Worm (Caenorhabditis elegans) whole organism, L3 larva: ENCODE data around the gene Y27F2A.6.

ENCODE experiments used
- aly-2 ChIP-seq: fragments of 150-350 bp; optimal IDR thresholded peaks from 2 replicates; lab custom pipeline; 2014; ENCODE audit warnings: missing biosample characterization, missing genetic modification characterization
- ceh-16 ChIP-seq: sonication (generic microtip); optimal IDR thresholded peaks from 2 replicates; lab custom pipeline; 2017; ENCODE audit warnings: missing biosample characterization, missing genetic modification characterization
- ceh-82 ChIP-seq: fragments of 150-350 bp; optimal IDR thresholded peaks from 2 replicates; lab custom pipeline; 2014; ENCODE audit warnings: missing biosample characterization, missing genetic modification characterization
- elt-3 ChIP-seq, 3 experiments: fragments of 150-350 bp in 1 of 3; sonication (generic microtip) in 2 of 3; optimal IDR thresholded peaks; 2 replicates in 2 of 3; 4 replicates in 1 of 3; lab custom pipeline; 2014 to 2017; ENCODE audit warnings: missing biosample characterization in 3 of 3, missing genetic modification characterization in 3 of 3
- fkh-2 ChIP-seq: fragments of 150-350 bp; optimal IDR thresholded peaks from 2 replicates; lab custom pipeline; 2014; ENCODE audit warnings: missing biosample characterization, missing genetic modification reagents, missing genetic modification characterization
- fos-1 ChIP-seq: fragments of 150-350 bp; optimal IDR thresholded peaks from 2 replicates; lab custom pipeline; 2014; ENCODE audit warnings: missing biosample characterization, missing genetic modification characterization
- mdl-1 ChIP-seq: fragments of 150-350 bp; optimal IDR thresholded peaks from 2 replicates; lab custom pipeline; 2014; ENCODE audit warnings: missing biosample characterization, missing genetic modification characterization
- nhr-25 ChIP-seq: sonication (generic microtip); optimal IDR thresholded peaks from 2 replicates; lab custom pipeline; 2017; ENCODE audit warnings: missing biosample characterization, missing genetic modification characterization
- nhr-28 ChIP-seq: fragments of 150-350 bp; optimal IDR thresholded peaks from 2 replicates; lab custom pipeline; 2014; ENCODE audit warnings: missing biosample characterization, missing genetic modification characterization
- sea-2 ChIP-seq: fragments of 150-350 bp; sonication (generic microtip); optimal IDR thresholded peaks from 4 replicates; lab custom pipeline; 2014; ENCODE audit warnings: missing biosample characterization, missing genetic modification reagents, missing genetic modification characterization
- snpc-4 ChIP-seq: fragments of 150-350 bp; optimal IDR thresholded peaks from 2 replicates; lab custom pipeline; 2014; ENCODE audit warnings: missing biosample characterization, missing genetic modification characterization
- unc-39 ChIP-seq: sonication (generic microtip); optimal IDR thresholded peaks from 4 replicates; lab custom pipeline; 2017; ENCODE audit warnings: missing biosample characterization, missing genetic modification characterization
- unc-62 ChIP-seq: fragments of 150-350 bp; sonication (generic microtip); optimal IDR thresholded peaks from 4 replicates; lab custom pipeline; 2014; ENCODE audit warnings: missing biosample characterization, missing genetic modification reagents, missing genetic modification characterization
- ztf-4 ChIP-seq: fragments of 150-350 bp; optimal IDR thresholded peaks from 2 replicates; lab custom pipeline; 2014; ENCODE audit warnings: missing biosample characterization, missing genetic modification characterization

ce11 chrII:3213898-3214297, 30.7 kb upstream of the Y27F2A.6 start, which contains the start of gene ZC239.4:
- no peak for TF ChIP-seq ceh-16 (tag; lab: Kevin White, UChicago)
- TF ChIP-seq aly-2 = no peak
- TF ChIP-seq nhr-25 (tag; lab: Kevin White, UChicago) = no peak
- TF ChIP-seq ceh-82 (tag; lab: Kevin White, UChicago) = no peak
- no peak for TF ChIP-seq ztf-4 (tag; lab: Kevin White, UChicago)
- TF ChIP-seq nhr-28 (tag; lab: Kevin White, UChicago) = no peak
- TF ChIP-seq fos-1 = no peak
- TF ChIP-seq fkh-2 (tag; lab: Kevin White, UChicago) = no peak
- no peak for TF ChIP-seq sea-2 (GFP tag; lab: Kevin White, UChicago)
- TF ChIP-seq mdl-1 = no peak
- TF ChIP-seq unc-39 = no peak
- TF ChIP-seq elt-3 (tag; optimal IDR thresholded peaks at IDR 0.05; lab: Kevin White, UChicago) = no peak
- no peak for TF ChIP-seq unc-62 (GFP tag; lab: Kevin White, UChicago)
- no peak for TF ChIP-seq snpc-4 (tag; lab: Kevin White, UChicago)
